Worm (Caenorhabditis elegans): ENCODE results near the gene srh-248.
"Not testable (repeated sequence)": the region's sequence is repeated elsewhere in the genome, so short reads cannot be mapped to it uniquely, and the experiment has no call there.

Gene srh-248

DNA sequence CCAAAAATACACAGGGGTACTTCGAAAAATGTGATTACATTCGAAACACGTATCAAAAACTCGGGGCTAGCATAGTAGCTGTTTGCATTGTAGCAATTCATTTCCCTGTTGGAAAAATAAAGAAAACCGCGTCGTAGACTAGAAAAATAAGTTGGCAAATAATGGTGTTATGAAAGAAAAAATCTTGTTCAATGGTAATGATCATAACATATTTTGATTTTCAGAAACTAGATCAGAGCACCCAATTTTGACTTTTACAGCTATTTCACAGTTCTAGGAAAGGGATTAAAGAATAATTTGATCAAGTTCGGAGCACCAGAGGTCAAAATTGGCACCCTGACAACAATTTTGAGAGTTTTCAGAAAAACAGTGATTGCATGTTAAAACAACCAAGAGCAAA, at the start of gene srh-248:
Gene srh-248, minus strand, starts transcription at position 101 of the 400 bp plus-strand sequence.
- TF ChIP-seq W03F9.2, him-1, dao-5 (tag; optimal IDR thresholded peaks at IDR 0.05): not testable (repeated sequence)

DNA sequence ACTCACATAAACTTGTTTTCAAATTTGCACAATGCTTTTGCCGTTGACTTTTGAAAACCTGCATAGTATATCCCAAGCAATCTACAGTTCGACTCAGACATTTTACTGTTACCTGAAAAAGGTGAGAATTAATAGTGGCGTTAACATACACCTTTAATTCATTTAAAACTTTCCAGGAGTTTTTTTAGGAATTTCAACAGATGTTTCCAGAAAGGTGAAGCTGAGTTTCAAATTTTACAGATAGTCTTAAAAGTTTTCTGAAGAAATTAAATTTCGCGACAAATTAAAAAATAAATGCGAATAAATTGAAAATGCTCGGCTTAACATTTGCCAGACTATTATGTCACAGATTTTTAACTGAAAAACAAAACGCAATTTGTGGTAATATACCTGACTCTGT, 44.5 kb upstream of the srh-248 start, which contains the start of gene srw-119:
Gene srw-119, minus strand, starts transcription at position 101 of the 400 bp plus-strand sequence.
- TF ChIP-seq him-1 (tag; optimal IDR thresholded peaks at IDR 0.05) (no peak), dao-5 (tag; optimal IDR thresholded peaks at IDR 0.05) (no peak)

DNA sequence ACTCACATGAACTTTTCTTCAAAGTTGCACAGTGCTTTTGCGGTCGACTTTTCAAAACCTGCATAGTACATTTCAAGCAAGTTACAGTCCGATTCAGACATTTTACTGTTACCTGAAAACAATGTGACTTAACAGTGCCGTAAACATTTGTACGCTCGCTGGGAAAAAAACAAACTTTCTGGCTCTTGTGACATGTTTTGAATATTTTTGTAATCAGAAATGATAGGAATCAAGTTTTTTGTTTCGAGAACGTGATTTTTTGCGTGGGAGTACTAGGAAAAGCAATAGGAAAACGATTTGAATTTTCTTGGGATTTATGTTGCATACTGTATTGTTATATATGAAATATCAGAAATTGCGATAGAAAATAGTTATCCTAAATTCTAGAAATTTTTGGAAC, 40.9 kb upstream of the srh-248 start, which contains the start of gene srw-120:
Gene srw-120, minus strand, starts transcription at position 101 of the 400 bp plus-strand sequence.
- no peak for TF ChIP-seq him-1 (tag; optimal IDR thresholded peaks at IDR 0.05)
- TF ChIP-seq W03F9.2 (tag; optimal IDR thresholded peaks at IDR 0.05) = no peak
- no peak for TF ChIP-seq dao-5 (tag; optimal IDR thresholded peaks at IDR 0.05)

DNA sequence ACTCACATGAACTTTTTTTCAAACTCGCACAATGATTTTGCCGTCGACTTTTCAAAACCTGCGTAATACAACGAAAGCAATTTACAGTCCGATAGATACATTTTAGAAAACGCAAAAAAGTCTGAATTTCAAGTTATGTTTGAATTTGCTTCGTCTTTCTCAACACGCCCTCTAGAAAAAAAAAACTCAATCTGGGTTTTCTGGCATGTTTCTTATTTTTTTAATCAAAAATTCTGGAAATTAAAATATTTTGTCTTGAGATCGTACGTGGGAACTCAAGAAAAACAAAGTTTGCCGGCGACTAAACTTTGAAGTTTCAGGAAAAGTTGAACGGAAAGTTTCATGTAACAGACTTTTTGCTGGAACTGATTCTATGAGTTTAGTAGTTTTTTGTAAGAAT, 38.6 kb upstream of the srh-248 start, which contains the start of gene srw-115:
Gene srw-115, minus strand, starts transcription at position 101 of the 400 bp plus-strand sequence.
- TF ChIP-seq him-1 (tag; optimal IDR thresholded peaks at IDR 0.05) (no peak), W03F9.2 (tag; optimal IDR thresholded peaks at IDR 0.05) (no peak)

DNA sequence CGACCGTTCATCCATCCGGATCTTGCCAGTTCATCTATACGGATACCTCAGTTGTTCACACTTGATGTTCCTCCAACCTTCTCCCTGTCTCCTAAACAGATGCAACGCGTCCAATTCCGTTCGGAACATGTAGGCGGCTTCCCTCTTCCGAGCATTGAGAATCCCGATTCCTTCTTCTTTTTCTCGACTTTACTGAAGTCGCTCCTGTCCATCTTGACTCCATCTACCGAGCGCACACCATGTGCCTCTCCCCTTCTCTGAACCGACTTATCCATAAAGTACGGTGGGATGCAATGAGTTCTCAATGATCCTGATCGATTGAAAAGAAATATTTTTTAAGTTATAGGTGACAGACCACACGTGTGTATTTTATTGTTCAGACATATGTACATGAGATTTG, 36.8 kb upstream of the srh-248 start:
- TF ChIP-seq him-1 (tag; optimal IDR thresholded peaks at IDR 0.05) (no peak), dao-5 (tag; optimal IDR thresholded peaks at IDR 0.05) (no peak), W03F9.2 (tag; optimal IDR thresholded peaks at IDR 0.05) (no peak)

DNA sequence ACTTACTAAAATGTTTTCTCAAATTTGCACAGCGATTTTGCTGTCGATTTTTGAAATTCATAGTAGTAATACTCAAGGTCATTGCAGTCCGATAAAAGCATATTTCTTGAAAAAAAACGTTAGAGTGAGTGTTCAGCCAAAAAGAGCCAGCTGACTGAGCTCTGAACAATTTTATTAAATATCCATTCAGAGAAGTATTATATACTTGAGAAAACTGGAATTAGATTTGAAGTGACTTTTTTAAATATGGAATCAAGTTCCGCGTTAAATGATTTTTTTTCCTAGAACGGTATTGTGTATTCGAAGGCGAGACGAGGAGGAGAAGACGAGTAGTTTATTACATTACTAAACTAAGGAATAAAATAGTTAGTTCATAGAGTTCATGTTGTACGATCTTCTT, 36.2 kb upstream of the srh-248 start, which contains the start of gene srw-121:
Gene srw-121, minus strand, starts transcription at position 101 of the 400 bp plus-strand sequence.
- TF ChIP-seq W03F9.2 (tag; optimal IDR thresholded peaks at IDR 0.05) (no peak), dao-5 (tag; optimal IDR thresholded peaks at IDR 0.05) (no peak)

DNA sequence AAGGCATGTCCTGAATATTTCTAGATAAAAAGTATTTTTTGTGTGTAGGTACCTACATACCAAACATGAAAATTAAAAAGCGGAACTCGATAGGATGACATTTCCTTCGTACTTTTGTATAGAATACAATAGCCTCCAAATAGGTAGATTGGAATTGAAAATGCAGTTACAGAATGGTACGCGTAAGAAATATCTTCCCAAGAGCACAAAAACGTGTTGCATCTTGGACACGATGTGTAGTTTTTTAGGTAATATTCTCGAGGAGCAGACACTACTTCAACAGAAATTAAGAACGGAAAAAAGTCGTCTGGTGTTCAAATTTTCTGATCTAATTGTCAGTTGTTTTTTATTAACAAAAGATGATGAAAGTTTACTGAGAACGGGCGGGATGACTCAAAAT, 32.2 kb upstream of the srh-248 start, which contains the start of gene srh-85:
Gene srh-85, minus strand, starts transcription at position 101 of the 400 bp plus-strand sequence.
- TF ChIP-seq him-1 (tag; optimal IDR thresholded peaks at IDR 0.05) (no peak), W03F9.2 (tag; optimal IDR thresholded peaks at IDR 0.05) (no peak), dao-5 (tag; optimal IDR thresholded peaks at IDR 0.05) (no peak)

DNA sequence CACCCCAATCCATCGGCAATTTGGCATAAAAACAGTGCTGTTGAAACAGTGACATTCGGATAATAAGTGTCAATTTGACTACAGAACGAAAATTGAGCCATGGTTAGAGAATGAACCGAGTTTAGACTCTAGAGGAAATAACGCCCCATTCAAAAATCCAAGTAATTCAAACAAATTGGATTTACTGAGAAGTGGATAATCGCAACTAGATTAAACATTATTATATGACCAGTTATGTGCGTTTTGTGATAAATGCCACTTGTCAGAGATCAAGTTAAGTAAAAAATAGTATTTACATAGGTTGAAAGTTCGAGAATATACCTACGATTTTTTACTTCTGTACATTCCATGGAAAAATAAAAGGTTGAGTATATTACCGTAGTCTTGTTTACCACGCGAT, 30.1 kb upstream of the srh-248 start, which contains the start of gene srw-139:
Gene srw-139, minus strand, starts transcription at position 101 of the 400 bp plus-strand sequence.
- no peak for TF ChIP-seq dao-5 (tag; optimal IDR thresholded peaks at IDR 0.05)
- TF ChIP-seq him-1 (tag; optimal IDR thresholded peaks at IDR 0.05) = no peak
- no peak for TF ChIP-seq W03F9.2 (tag; optimal IDR thresholded peaks at IDR 0.05)

DNA sequence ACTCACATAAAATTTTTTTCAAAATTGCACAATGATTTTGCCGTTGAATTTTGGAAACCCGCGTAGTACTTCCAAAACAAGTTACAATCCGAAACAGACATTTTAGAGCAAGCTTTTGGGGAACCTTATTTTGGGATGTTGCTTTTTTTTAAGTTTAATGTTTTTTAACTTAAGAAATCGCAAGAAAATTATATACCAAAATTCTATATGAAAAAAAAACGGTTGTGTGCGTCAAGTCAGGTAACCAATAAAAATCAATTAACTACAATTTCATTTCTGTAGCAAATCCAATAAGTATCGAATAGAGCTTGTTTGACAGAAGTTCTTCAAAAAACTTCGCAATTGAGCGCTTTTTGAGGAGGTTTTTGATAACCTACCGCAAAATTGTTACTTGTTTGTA, 28.1 kb upstream of the srh-248 start, which contains the start of gene srw-117:
Gene srw-117, minus strand, starts transcription at position 101 of the 400 bp plus-strand sequence.
- TF ChIP-seq dao-5 (tag; optimal IDR thresholded peaks at IDR 0.05) (no peak), W03F9.2 (tag; optimal IDR thresholded peaks at IDR 0.05) (no peak), him-1 (tag; optimal IDR thresholded peaks at IDR 0.05) (no peak)

DNA sequence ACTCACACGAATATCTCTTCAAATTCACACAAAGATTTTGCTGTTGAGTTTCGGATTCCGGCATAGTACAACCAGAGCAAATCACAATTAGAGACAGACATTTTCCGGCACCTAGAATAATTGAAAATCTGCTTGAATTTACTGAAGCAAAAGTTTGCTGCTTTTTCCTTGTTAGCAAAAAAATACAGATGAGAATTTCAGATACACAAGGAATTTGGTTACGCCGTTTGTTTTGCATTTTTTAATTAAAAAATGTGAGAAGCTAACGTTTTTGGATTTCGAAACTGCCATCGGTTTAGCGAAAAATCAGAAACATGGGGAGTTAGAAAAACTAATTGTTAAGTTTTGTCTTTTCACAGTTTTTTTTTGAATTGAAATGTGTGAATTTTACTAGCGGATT, 24.7 kb upstream of the srh-248 start, which contains the start of gene srw-118:
Gene srw-118, minus strand, starts transcription at position 101 of the 400 bp plus-strand sequence.
- TF ChIP-seq dao-5 (tag; optimal IDR thresholded peaks at IDR 0.05) (no peak), him-1 (tag; optimal IDR thresholded peaks at IDR 0.05) (no peak), W03F9.2 (tag; optimal IDR thresholded peaks at IDR 0.05) (no peak)

DNA sequence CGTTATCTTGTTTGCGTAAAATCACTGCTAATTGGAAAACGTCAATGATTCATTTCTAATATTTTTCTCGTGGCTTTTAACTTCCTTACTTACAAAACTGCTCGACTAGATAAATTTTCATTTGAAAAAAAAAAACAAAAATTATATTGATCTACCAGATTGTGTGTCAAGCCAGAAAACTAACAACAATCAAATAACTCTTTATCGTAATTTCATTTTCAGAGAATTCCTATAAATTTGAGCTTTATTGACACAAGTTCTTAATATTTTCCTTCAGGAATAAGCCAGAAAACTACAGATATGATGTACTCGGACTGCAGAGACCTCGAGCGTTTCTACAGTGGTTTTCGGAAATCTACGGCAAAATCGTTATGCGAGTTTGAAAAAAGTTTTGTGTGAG, 21.0 kb upstream of the srh-248 start, which contains the start of gene srw-124:
Gene srw-124, plus strand, starts transcription at position 301 of the 400 bp plus-strand sequence.
- TF ChIP-seq dao-5 (tag; optimal IDR thresholded peaks at IDR 0.05) (no peak), him-1 (tag; optimal IDR thresholded peaks at IDR 0.05) (no peak), W03F9.2 (tag; optimal IDR thresholded peaks at IDR 0.05) (no peak)

DNA sequence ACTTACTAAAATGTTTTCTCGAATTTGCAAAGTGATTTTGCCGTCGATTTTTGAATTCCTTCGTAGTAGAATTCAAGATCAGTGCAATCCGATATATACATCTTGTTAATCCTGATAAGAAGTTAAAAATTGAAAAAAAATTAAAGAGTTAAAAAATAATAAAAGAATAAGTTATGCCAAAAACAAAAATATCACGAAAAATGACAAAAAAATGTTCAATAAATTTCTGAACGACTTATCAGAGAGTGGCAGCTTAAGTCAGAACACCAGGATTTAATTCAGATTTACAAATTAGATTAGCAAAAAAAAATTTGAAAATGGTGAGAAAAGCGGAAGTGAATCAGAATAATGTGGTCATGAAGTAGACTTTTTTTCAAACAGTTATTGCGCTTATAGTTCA, 20.0 kb upstream of the srh-248 start, which contains the start of gene srw-123:
Gene srw-123, minus strand, starts transcription at position 101 of the 400 bp plus-strand sequence.
- not testable (repeated sequence) for TF ChIP-seq W03F9.2, him-1, dao-5 (tag; optimal IDR thresholded peaks at IDR 0.05)

DNA sequence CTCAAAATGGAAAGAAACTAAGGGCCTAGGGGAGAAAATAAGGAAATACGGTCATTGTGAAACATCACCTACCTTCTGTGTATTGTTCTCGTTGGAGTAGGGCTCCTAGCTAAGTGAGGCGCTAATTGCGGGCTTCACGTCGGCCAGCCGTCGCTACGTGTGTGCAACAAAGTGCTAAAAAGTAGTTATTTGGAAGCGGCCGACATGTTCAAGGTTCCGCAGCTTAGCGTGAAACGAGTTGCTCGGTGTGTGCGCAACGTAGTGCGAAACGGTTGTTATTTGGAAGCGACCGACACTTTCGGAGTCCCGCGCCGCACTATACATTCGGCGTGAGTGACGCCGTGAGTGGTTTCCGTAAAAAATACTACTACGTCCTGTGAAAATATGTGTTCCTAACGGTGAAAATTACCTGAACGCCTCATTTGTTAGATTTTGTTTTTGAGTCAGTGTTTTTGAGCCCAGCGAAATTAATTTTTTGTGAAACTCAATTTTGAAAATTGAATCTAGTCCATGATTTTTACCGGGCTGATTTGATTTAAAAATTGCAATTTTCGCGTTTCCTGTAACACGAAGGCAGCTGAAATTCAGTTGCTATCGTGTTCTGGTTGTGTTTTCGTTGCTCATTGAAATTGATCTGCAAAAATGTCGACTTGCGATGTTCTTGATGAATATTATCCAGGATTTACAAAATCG, 16.2 kb upstream of the srh-248 start, which contains the start of gene srw-129:
Gene srw-129, plus strand, starts transcription at position 643 of the 693 bp plus-strand sequence.
- no peak for TF ChIP-seq W03F9.2 (tag; optimal IDR thresholded peaks at IDR 0.05)
- no peak for TF ChIP-seq him-1 (tag; optimal IDR thresholded peaks at IDR 0.05)
- no peak for TF ChIP-seq dao-5 (tag; optimal IDR thresholded peaks at IDR 0.05)

DNA sequence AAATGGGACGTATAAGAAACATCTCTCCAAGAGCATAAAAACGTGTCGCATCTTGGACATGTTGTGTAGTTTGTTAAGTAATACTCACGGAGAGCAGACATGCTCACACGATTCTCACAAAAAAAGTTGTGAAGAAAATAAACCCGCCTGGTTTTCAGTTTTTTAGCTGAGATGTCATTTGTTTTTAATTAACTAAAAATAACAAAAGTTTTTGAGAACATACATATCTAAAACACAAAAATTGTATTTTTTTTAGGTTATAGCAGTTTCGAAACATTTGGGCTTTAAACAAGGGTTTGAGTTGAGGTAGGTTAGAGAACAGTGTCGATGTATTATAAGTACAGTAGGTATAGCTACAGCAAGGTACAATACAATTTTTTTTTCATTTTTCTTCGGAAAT, 9.5 kb upstream of the srh-248 start, which contains the start of gene srh-88:
Gene srh-88, minus strand, starts transcription at position 101 of the 400 bp plus-strand sequence.
- TF ChIP-seq W03F9.2 (tag; optimal IDR thresholded peaks at IDR 0.05) (no peak), him-1 (tag; optimal IDR thresholded peaks at IDR 0.05) (no peak), dao-5 (tag; optimal IDR thresholded peaks at IDR 0.05) (no peak)
